Worm (Caenorhabditis elegans) whole organism, early embryonic: ENCODE measurements around the gene C08F1.10.

ENCODE experiments used
- B0310.2 ChIP-seq: sonication (generic microtip); optimal IDR thresholded peaks from 2 replicates; lab custom pipeline; 2016; ENCODE audit warnings: mild to moderate bottlenecking, missing genetic modification characterization, missing compliant biosample characterization
- aly-1 ChIP-seq: sonication (generic microtip); optimal IDR thresholded peaks from 2 replicates; lab custom pipeline; 2016; ENCODE audit warnings: missing genetic modification characterization, missing compliant biosample characterization
- ama-1 ChIP-seq: fragments of 150-350 bp; optimal IDR thresholded peaks from 2 replicates; lab custom pipeline; 2014
- ceh-13 ChIP-seq: fragments of 200-800 bp; sonication (Bioruptor generic); optimal IDR thresholded peaks from 2 replicates; lab custom pipeline; 2018; ENCODE audit warnings: mild to moderate bottlenecking, missing genetic modification characterization, missing compliant biosample characterization
- flt-1 ChIP-seq: fragments of 200-800 bp; sonication (Bioruptor generic); IDR thresholded peaks from 2 replicates; pipeline ENCODE4 v1.3.6; 2022; ENCODE audit warnings: missing genetic modification characterization, missing compliant biosample characterization
- hmbx-1 ChIP-seq: sonication (generic microtip); optimal IDR thresholded peaks from 2 replicates; lab custom pipeline; 2016; ENCODE audit warnings: mild to moderate bottlenecking, missing genetic modification characterization, missing compliant biosample characterization
- hmg-4 ChIP-seq: fragments of 200-800 bp; sonication (Bioruptor generic); optimal IDR thresholded peaks from 2 replicates; lab custom pipeline; 2018; ENCODE audit warnings: mild to moderate bottlenecking, missing genetic modification characterization, missing compliant biosample characterization
- hnd-1 ChIP-seq: sonication (generic microtip); optimal IDR thresholded peaks from 2 replicates; lab custom pipeline; 2016; ENCODE audit warnings: missing genetic modification characterization, missing compliant biosample characterization
- scrt-1 ChIP-seq: fragments of 200-800 bp; sonication (Bioruptor generic); IDR thresholded peaks from 2 replicates; pipeline ENCODE4 v1.3.6; 2022; ENCODE audit warnings: missing genetic modification characterization, missing compliant biosample characterization
- tbx-11 ChIP-seq: fragments of 200-800 bp; sonication (Bioruptor generic); IDR thresholded peaks from 2 replicates; pipeline ENCODE4 v1.3.6; 2022; ENCODE audit warnings: missing genetic modification characterization, missing compliant biosample characterization
- tbx-37 ChIP-seq: fragments of 200-800 bp; sonication (Bioruptor generic); conservative IDR thresholded peaks from 2 replicates; pipeline ENCODE4 v1.3.6; 2022; ENCODE audit warnings: missing genetic modification reagents, missing genetic modification characterization, missing compliant biosample characterization

ce11 chrII:1782474-1782873 lies 3.6 kb downstream of the C08F1.10 start, which contains the start of gene math-4:
- no peak for TF ChIP-seq hnd-1 (tag; lab: Kevin White, UChicago)
- no peak for TF ChIP-seq hmbx-1 (tag; lab: Kevin White, UChicago)
- TF ChIP-seq ceh-13 (GFP tag; lab: Kevin White, UChicago) = no peak
- no peak for TF ChIP-seq tbx-11 (GFP tag; lab: Robert Waterston, UW)
- TF ChIP-seq ama-1 (lab: Kevin White, UChicago) = no peak
- TF ChIP-seq scrt-1 (GFP tag; lab: Robert Waterston, UW) = no peak
- no peak for TF ChIP-seq flt-1
- no peak for TF ChIP-seq hmg-4
- no peak for TF ChIP-seq B0310.2
- no peak for TF ChIP-seq tbx-37 (GFP tag; lab: Robert Waterston, UW)
- no peak for TF ChIP-seq aly-1 (tag; lab: Kevin White, UChicago)
